Fruit fly (Drosophila melanogaster) whole organism, pupa: Measurements from ENCODE around the gene CG14443.

ENCODE experiments used
- CG10348 ChIP-seq: fragments of 200-800 bp; sonication (Bioruptor generic); IDR thresholded peaks from 2 replicates; pipeline ENCODE4 v1.3.6; 2022; ENCODE audit warnings: missing biosample characterization, missing genetic modification characterization
- CG12605 ChIP-seq: fragments of 200-800 bp; sonication (Bioruptor generic); IDR thresholded peaks from 2 replicates; pipeline ENCODE4 v1.3.6; 2022; ENCODE audit warnings: missing biosample characterization, missing genetic modification characterization
- CG13204 ChIP-seq: fragments of 200-800 bp; sonication (Bioruptor generic); optimal IDR thresholded peaks from 2 replicates; lab custom pipeline; 2018; ENCODE audit warnings: missing biosample characterization, mild to moderate bottlenecking, missing genetic modification characterization, moderate library complexity
- CG14655 ChIP-seq: fragments of 200-800 bp; sonication (Bioruptor generic); optimal IDR thresholded peaks from 3 replicates; lab custom pipeline; 2017; ENCODE audit warnings: mild to moderate bottlenecking, missing biosample characterization, missing genetic modification reagents, missing genetic modification characterization
- CG15710 ChIP-seq: fragments of 200-800 bp; sonication (Bioruptor generic); optimal IDR thresholded peaks from 2 replicates; lab custom pipeline; 2018; ENCODE audit warnings: missing biosample characterization, mild to moderate bottlenecking, missing genetic modification characterization, moderate library complexity
- CG17806 ChIP-seq: fragments of 200-800 bp; sonication (Bioruptor generic); optimal IDR thresholded peaks from 2 replicates; lab custom pipeline; 2018; ENCODE audit warnings: missing biosample characterization, mild to moderate bottlenecking, missing genetic modification characterization, moderate library complexity
- CG32121 ChIP-seq: fragments of 200-800 bp; sonication (Bioruptor generic); IDR thresholded peaks from 2 replicates; pipeline ENCODE4 v1.3.6; 2022; ENCODE audit warnings: missing biosample characterization, missing genetic modification characterization
- CG34367 ChIP-seq: fragments of 200-800 bp; sonication (Bioruptor generic); optimal IDR thresholded peaks from 2 replicates; lab custom pipeline; 2018; ENCODE audit warnings: missing biosample characterization, mild to moderate bottlenecking, missing genetic modification characterization
- CG4496 ChIP-seq: fragments of 200-800 bp; sonication (Bioruptor generic); IDR thresholded peaks from 3 replicates; pipeline ENCODE4 v1.3.6; 2022; ENCODE audit warnings: missing biosample characterization, missing genetic modification characterization
- CG8159 ChIP-seq: fragments of 200-800 bp; sonication (Bioruptor generic); optimal IDR thresholded peaks from 3 replicates; lab custom pipeline; 2018; ENCODE audit warnings: missing biosample characterization, mild to moderate bottlenecking, missing genetic modification characterization, moderate library complexity
- CG8301 ChIP-seq: fragments of 200-800 bp; sonication (Bioruptor generic); optimal IDR thresholded peaks from 2 replicates; lab custom pipeline; 2018; ENCODE audit warnings: missing biosample characterization, mild to moderate bottlenecking, missing genetic modification characterization
- CG9948 ChIP-seq: fragments of 200-800 bp; sonication (Bioruptor generic); optimal IDR thresholded peaks from 2 replicates; lab custom pipeline; 2018; ENCODE audit warnings: missing biosample characterization, mild to moderate bottlenecking, missing genetic modification characterization, moderate library complexity
- D1 ChIP-seq: fragments of 200-800 bp; sonication (Bioruptor generic); optimal IDR thresholded peaks from 2 replicates; lab custom pipeline; 2018; ENCODE audit warnings: missing biosample characterization, mild to moderate bottlenecking, missing genetic modification characterization, moderate library complexity
- EcR ChIP-seq: fragments of 200-800 bp; sonication (Bioruptor generic); optimal IDR thresholded peaks from 3 replicates; lab custom pipeline; 2019; ENCODE audit warnings: missing biosample characterization, missing genetic modification characterization, mild to moderate bottlenecking, moderate library complexity, missing genetic modification reagents
- Ets98B ChIP-seq: fragments of 200-800 bp; sonication (Bioruptor generic); IDR thresholded peaks from 2 replicates; pipeline ENCODE4 v1.3.6; 2022; ENCODE audit warnings: missing biosample characterization, missing genetic modification characterization
- Pif1A ChIP-seq: fragments of 200-800 bp; sonication (Bioruptor generic); optimal IDR thresholded peaks from 3 replicates; lab custom pipeline; 2016; ENCODE audit warnings: missing biosample characterization, missing genetic modification characterization
- Pif1B ChIP-seq: fragments of 200-800 bp; sonication (Bioruptor generic); optimal IDR thresholded peaks from 3 replicates; lab custom pipeline; 2016; ENCODE audit warnings: missing biosample characterization, missing genetic modification characterization
- Snoo ChIP-seq: fragments of 200-800 bp; sonication (Bioruptor generic); optimal IDR thresholded peaks from 3 replicates; lab custom pipeline; 2017; ENCODE audit warnings: missing biosample characterization, mild to moderate bottlenecking, missing genetic modification characterization, inconsistent platforms
- fd96Ca ChIP-seq: fragments of 200-800 bp; sonication (Bioruptor generic); IDR thresholded peaks from 3 replicates; pipeline ENCODE4 v1.3.6; 2022; ENCODE audit warnings: missing biosample characterization, missing genetic modification characterization
- gl ChIP-seq: fragments of 200-800 bp; sonication (Bioruptor generic); optimal IDR thresholded peaks from 2 replicates; lab custom pipeline; 2018; ENCODE audit warnings: missing biosample characterization, mild to moderate bottlenecking, missing genetic modification characterization
- rn ChIP-seq: fragments of 200-800 bp; sonication (Bioruptor generic); IDR thresholded peaks from 2 replicates; pipeline ENCODE4 v1.3.6; 2022; ENCODE audit warnings: missing biosample characterization, missing genetic modification characterization

CG14443 gene

DNA sequence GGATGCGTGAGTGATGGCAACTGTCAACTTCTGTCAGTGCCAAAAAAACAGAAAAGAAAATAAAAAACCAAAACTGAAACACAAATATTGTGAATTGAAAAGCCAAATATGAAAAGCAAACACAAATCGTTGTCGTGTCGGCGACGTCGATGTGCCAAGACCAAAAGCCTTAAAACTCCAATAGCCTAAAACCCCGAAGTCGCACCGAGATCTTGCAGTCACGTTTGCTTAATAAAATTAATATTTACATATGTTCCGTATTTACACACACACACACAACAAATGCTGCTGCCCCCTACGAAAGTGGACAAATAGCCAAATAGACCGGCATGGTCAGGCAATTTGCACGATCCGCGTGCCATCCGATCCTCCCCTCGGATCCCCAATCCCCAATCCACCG lies 4.4 kb downstream of the CG14443 start:
- no peak for TF ChIP-seq fd96Ca (GFP tag; lab: Robert Waterston, UW)
- no peak for TF ChIP-seq rn (GFP tag; lab: Robert Waterston, UW)
- TF ChIP-seq CG14655 = no peak
- TF ChIP-seq CG15710 (tag; lab: Kevin White, UChicago) = no peak
- TF ChIP-seq Snoo = no peak
- no peak for TF ChIP-seq Ets98B (GFP tag; lab: Robert Waterston, UW)
- TF ChIP-seq CG8301 = no peak
- no peak for TF ChIP-seq CG32121 (GFP tag; lab: Robert Waterston, UW)
- TF ChIP-seq D1 (tag; lab: Kevin White, UChicago) = no peak
- TF ChIP-seq CG13204 (GFP tag; lab: Kevin White, UChicago) = no peak

DNA sequence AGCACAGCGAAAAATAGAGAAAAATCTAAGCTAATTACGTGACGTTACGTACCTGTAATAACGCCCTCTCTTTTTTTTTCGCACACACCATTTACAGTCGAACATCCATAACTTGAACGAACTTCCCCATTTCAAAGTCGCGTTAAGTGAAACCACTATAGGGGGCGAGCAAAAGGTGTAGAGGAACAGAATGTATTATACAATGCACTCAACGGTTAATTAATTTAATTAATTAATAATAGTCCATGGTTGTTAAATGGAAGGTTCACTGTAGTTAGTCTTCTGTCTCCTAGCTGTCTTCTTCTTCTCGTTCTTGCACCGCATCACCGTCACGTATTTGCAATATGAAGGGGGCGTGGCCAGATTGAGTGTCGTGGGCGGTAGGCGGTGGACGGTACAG lies 7.8 kb downstream of the CG14443 start:
- TF ChIP-seq Snoo (no peak), Ets98B (GFP tag; lab: Robert Waterston, UW) (peak; percentile 50; the same call in 1 of the 2 replicates), CG12605 (peak; percentile 30; the same call in 1 of the 2 replicates), CG34367 (no peak), CG17806 (tag; lab: Kevin White, UChicago) (peak; percentile 8), CG15710 (tag; lab: Kevin White, UChicago) (peak; percentile 3), CG8159 (tag; lab: Kevin White, UChicago) (peak; percentile 3), CG10348 (GFP tag; lab: Robert Waterston, UW) (no peak), CG8301 (peak; percentile 56), D1 (tag; lab: Kevin White, UChicago) (no peak), fd96Ca (GFP tag; lab: Robert Waterston, UW) (peak; percentile 81), CG4496 (GFP tag; lab: Robert Waterston, UW) (peak; percentile 71; the same call in 2 of the 3 replicates), gl (tag; lab: Kevin White, UChicago) (no peak), CG13204 (GFP tag; lab: Kevin White, UChicago) (no peak), CG32121 (GFP tag; lab: Robert Waterston, UW) (peak; percentile 39; the same call in 1 of the 2 replicates), Pif1B (GFP tag; lab: Kevin White, UChicago) (peak; percentile 14), CG14655 (peak; percentile 57), Pif1A (GFP tag; lab: Kevin White, UChicago) (peak; percentile 43), rn (GFP tag; lab: Robert Waterston, UW) (no peak), CG9948 (peak; percentile 10)

DNA sequence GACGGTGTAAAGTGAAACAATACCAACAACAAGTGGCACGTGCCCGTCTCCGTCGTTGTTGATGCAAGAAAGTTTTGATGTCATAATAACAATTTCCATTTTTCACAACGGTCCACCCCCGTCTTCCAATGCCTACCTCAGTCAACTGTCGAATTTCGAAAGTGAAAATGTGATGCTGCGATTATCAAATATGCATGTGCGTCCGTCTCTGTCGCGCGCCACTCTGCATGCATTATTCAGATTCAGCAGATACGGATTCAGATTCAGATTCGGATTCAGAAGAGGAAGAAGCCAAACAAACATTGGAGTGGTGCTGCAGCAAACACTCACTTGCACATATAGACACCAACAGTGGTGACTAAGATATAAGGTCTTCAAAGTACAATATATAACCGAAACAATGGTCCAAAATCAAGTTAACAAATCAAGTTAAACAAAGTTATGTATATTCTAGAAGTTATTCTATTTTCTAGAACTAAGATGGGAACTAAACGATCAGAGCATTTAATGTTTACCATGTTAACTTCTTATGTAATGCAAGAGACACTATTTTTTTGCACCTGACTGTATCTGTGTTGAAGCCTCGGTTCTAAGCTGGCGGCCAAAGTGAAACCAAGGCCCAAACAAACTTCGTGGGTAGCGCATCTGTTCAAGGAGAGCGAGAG lies 9.0 kb downstream of the CG14443 start:
- TF ChIP-seq Snoo (peak; percentile 33), CG4496 (GFP tag; lab: Robert Waterston, UW) (peak; percentile 71), D1 (tag; lab: Kevin White, UChicago) (no peak), Pif1A (GFP tag; lab: Kevin White, UChicago) (peak; percentile 67), Ets98B (GFP tag; lab: Robert Waterston, UW) (peak; percentile 37), rn (GFP tag; lab: Robert Waterston, UW) (no peak), CG32121 (GFP tag; lab: Robert Waterston, UW) (peak; percentile 58), CG14655 (peak; percentile 71), CG12605 (peak; percentile 30; the same call in 1 of the 2 replicates), CG9948 (peak; percentile 47), EcR (no peak), Pif1B (GFP tag; lab: Kevin White, UChicago) (peak; percentile 11), CG17806 (tag; lab: Kevin White, UChicago) (peak; percentile 53), CG8301 (peak; percentile 66), CG8159 (tag; lab: Kevin White, UChicago) (peak; percentile 49), fd96Ca (GFP tag; lab: Robert Waterston, UW) (no peak), gl (tag; lab: Kevin White, UChicago) (peak; percentile 4), CG13204 (GFP tag; lab: Kevin White, UChicago) (no peak), CG15710 (tag; lab: Kevin White, UChicago) (peak; percentile 50), CG10348 (GFP tag; lab: Robert Waterston, UW) (no peak), CG34367 (peak; percentile 43)

DNA sequence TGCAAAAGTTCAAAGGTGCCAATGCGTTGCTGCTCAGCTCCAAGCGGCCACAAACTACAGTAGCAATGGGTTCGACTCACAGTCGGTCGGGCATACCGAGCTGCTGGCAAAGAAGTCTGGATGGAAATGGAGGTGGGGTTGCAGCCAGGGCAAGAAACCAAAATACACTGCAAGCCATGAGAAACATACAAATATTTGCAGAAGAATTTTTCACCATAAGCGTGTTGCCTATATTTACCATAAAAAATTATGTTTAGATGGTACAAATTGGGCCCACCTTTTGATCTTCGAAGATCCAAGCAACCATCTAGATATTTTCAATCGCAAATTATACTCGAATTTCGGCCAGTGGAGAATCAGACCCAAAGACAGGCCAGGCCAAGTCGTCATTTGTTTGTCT lies 13.1 kb downstream of the CG14443 start:
- TF ChIP-seq Snoo = no peak
- TF ChIP-seq CG8301 = peak; percentile 34
- peak; percentile 18 for TF ChIP-seq CG8159 (tag; lab: Kevin White, UChicago)
- TF ChIP-seq CG12605 = no peak
- TF ChIP-seq gl (tag; lab: Kevin White, UChicago) = no peak
- TF ChIP-seq CG4496 (GFP tag; lab: Robert Waterston, UW) = no peak
- TF ChIP-seq CG10348 (GFP tag; lab: Robert Waterston, UW) = no peak
- peak; percentile 0 for TF ChIP-seq CG15710 (tag; lab: Kevin White, UChicago)
- TF ChIP-seq CG32121 (GFP tag; lab: Robert Waterston, UW) = no peak
- TF ChIP-seq fd96Ca (GFP tag; lab: Robert Waterston, UW) = 0 out of 3 replicates have a peak, but pooled peaks have one; percentile 34
- TF ChIP-seq CG9948 = peak; percentile 13
- no peak for TF ChIP-seq Pif1A (GFP tag; lab: Kevin White, UChicago)
- TF ChIP-seq EcR = no peak
- TF ChIP-seq CG14655 = peak; percentile 56
- no peak for TF ChIP-seq CG34367
- TF ChIP-seq CG17806 (tag; lab: Kevin White, UChicago) = peak; percentile 26
- TF ChIP-seq CG13204 (GFP tag; lab: Kevin White, UChicago) = no peak
- no peak for TF ChIP-seq rn (GFP tag; lab: Robert Waterston, UW)
- no peak for TF ChIP-seq Pif1B (GFP tag; lab: Kevin White, UChicago)
- no peak for TF ChIP-seq Ets98B (GFP tag; lab: Robert Waterston, UW)
- TF ChIP-seq D1 (tag; lab: Kevin White, UChicago) = no peak

DNA sequence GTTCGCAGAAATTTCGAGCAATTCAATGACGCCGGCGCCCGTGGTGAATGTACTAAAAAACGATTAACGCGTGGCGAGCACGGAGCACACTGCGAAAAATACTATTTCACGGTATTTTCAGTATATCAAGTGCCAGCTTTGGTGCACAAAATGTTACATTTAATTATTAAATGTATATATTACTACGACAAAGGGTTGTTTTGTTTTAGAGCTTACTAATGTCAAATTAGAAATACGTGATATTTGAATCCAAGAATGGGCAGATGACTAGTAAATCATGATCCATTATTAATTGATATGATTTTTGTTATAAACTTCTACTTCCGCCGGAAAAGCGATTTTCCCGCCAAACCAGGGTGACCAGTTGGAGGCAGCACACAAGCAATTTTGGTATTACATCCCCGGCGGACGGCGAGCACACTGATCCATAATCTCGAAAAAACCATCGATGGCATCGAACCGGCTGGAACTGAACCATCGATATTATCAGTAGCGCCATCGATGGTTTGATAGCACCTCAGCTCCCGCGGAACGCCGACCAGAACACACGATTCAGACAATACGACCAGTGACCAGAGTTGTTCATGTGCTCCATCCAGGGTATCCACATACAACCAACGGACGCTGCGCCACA lies 20.6 kb downstream of the CG14443 start, which contains the start of the genes CG3226 and Cdc7:
TSS of gene CG3226 (minus strand) at position 51 of the 634 bp plus-strand sequence.
TSS of gene Cdc7 (plus strand) at position 344 of the 634 bp plus-strand sequence.
- peak; percentile 33 for TF ChIP-seq CG14655
- no peak for TF ChIP-seq CG32121 (GFP tag; lab: Robert Waterston, UW)
- TF ChIP-seq CG12605 = no peak
- TF ChIP-seq CG34367 = peak; percentile 51
- TF ChIP-seq Pif1A (GFP tag; lab: Kevin White, UChicago) = peak; percentile 47
- TF ChIP-seq Snoo = peak; percentile 69
- peak; percentile 36 for TF ChIP-seq CG15710 (tag; lab: Kevin White, UChicago)
- TF ChIP-seq gl (tag; lab: Kevin White, UChicago) = peak; percentile 12
- TF ChIP-seq CG8159 (tag; lab: Kevin White, UChicago) = peak; percentile 41
- TF ChIP-seq CG17806 (tag; lab: Kevin White, UChicago) = no peak
- TF ChIP-seq CG10348 (GFP tag; lab: Robert Waterston, UW) = no peak
- 0 out of 3 replicates have a peak, but pooled peaks have one; percentile 8 for TF ChIP-seq fd96Ca (GFP tag; lab: Robert Waterston, UW)
- peak; percentile 62; the same call in 2 of the 3 replicates for TF ChIP-seq CG4496 (GFP tag; lab: Robert Waterston, UW)
- TF ChIP-seq EcR = no peak
- 0 out of 2 replicates have a peak, but pooled peaks have one; percentile 33 for TF ChIP-seq Ets98B (GFP tag; lab: Robert Waterston, UW)
- TF ChIP-seq CG13204 (GFP tag; lab: Kevin White, UChicago) = peak; percentile 21
- TF ChIP-seq CG8301 = no peak
- no peak for TF ChIP-seq CG9948
- TF ChIP-seq D1 (tag; lab: Kevin White, UChicago) = no peak
- no peak for TF ChIP-seq rn (GFP tag; lab: Robert Waterston, UW)
- TF ChIP-seq Pif1B (GFP tag; lab: Kevin White, UChicago) = peak; percentile 12
